Worm (Caenorhabditis elegans) whole organism, L2 larva: Measurements from ENCODE around the gene C50F7.6.
A peak's percentile ranks its signal among the peaks of the same experiment; 100 is the strongest.

Source experiments
- ama-1 ChIP-seq: fragments of 150-350 bp; optimal IDR thresholded peaks from 2 replicates; lab custom pipeline; 2018; ENCODE audit warnings: inconsistent platforms
- ceh-16 ChIP-seq: fragments of 150-350 bp; optimal IDR thresholded peaks from 2 replicates; lab custom pipeline; 2014; ENCODE audit warnings: missing biosample characterization, missing genetic modification characterization
- fos-1 ChIP-seq: fragments of 150-350 bp; optimal IDR thresholded peaks from 2 replicates; lab custom pipeline; 2014; ENCODE audit warnings: missing biosample characterization, missing genetic modification characterization
- mab-5 ChIP-seq: fragments of 150-350 bp; optimal IDR thresholded peaks from 2 replicates; lab custom pipeline; 2014; ENCODE audit warnings: missing biosample characterization, missing genetic modification characterization
- mdl-1 ChIP-seq, 2 experiments: fragments of 150-350 bp in 1 of 2; sonication (generic microtip) in 1 of 2; optimal IDR thresholded peaks; 2 replicates each; lab custom pipeline; 2017; ENCODE audit warnings: missing biosample characterization in 2 of 2, missing genetic modification characterization in 2 of 2
- nhr-12 ChIP-seq: fragments of 150-350 bp; optimal IDR thresholded peaks from 2 replicates; lab custom pipeline; 2014; ENCODE audit warnings: missing biosample characterization, missing genetic modification characterization
- nhr-77 ChIP-seq: fragments of 150-350 bp; optimal IDR thresholded peaks from 2 replicates; lab custom pipeline; 2014; ENCODE audit warnings: missing biosample characterization, missing genetic modification characterization
- skn-1 ChIP-seq: sonication (generic microtip); optimal IDR thresholded peaks from 2 replicates; lab custom pipeline; 2017; ENCODE audit warnings: missing biosample characterization, missing genetic modification characterization
- unc-39 ChIP-seq: fragments of 150-350 bp; optimal IDR thresholded peaks from 2 replicates; lab custom pipeline; 2014; ENCODE audit warnings: missing biosample characterization, missing genetic modification characterization
- ztf-4 ChIP-seq: fragments of 150-350 bp; optimal IDR thresholded peaks from 2 replicates; lab custom pipeline; 2014; ENCODE audit warnings: missing biosample characterization, missing genetic modification characterization

ce11 chrIV:7679120-7679519, 43.9 kb downstream of the C50F7.6 start:
- TF ChIP-seq ztf-4 (tag; lab: Kevin White, UChicago) (no peak), unc-39 (tag; lab: Kevin White, UChicago) (no peak), mdl-1 (tag; optimal IDR thresholded peaks at IDR 0.05; lab: Kevin White, UChicago) (no peak), mab-5 (tag; lab: Kevin White, UChicago) (no peak), ama-1 (lab: Kevin White, UChicago) (no peak), nhr-77 (tag; lab: Kevin White, UChicago) (no peak), fos-1 (tag; lab: Kevin White, UChicago) (peak; percentile 55), ceh-16 (tag; lab: Kevin White, UChicago) (no peak), skn-1 (tag; lab: Kevin White, UChicago) (no peak), nhr-12 (tag; lab: Kevin White, UChicago) (no peak)
